Worm (Caenorhabditis elegans): Measurements from ENCODE around the gene F46F2.3.

DNA sequence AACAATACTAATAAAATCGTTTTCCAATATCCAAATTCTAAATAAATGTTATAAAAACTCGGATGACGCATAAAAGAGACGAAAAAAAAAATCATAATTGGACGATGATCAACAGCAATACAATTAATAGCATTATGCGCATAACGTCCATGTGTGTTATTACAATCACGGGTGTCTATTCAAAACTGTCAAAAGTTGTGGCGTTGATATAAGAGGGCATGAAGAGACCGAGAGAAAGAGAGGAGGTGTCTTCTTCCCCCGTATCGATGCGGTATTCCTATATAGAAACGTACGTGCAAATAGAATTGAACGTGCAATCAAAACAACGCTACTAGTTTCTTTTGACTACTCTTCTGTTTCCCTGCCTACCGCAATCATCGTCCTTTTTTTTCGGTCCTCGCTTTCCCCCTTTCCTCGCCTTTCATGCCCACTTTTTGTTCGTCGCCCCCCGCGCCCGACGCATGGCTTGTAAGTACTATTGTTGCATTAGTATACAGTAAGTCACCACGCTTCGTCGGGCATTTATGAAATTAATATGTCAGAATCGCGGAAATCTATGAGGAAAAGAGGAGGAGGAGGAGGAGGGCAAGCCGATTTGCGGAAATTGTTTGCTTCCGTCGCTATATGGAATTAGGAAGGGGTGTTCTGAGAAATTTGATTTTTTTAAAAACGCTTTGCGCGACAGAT is 38.1 kb downstream of the F46F2.3 start:
- no peak for TF ChIP-seq flt-1 (GFP tag; IDR thresholded peaks at IDR 0.05)
- TF ChIP-seq ztf-23 (GFP tag; IDR thresholded peaks at IDR 0.05), result no peak
- no peak for TF ChIP-seq klf-2 (GFP tag; conservative IDR thresholded peaks at IDR 0.05)
- TF ChIP-seq cog-1 (tag; optimal IDR thresholded peaks at IDR 0.05), result no peak
- no peak for TF ChIP-seq med-1 (GFP tag; optimal IDR thresholded peaks at IDR 0.05; ENCODE audit: insufficient read depth)
- TF ChIP-seq ztf-29 (GFP tag; IDR thresholded peaks at IDR 0.05), result no peak
- no peak for TF ChIP-seq T22C8.4 (GFP tag; IDR thresholded peaks at IDR 0.05)
- no peak for TF ChIP-seq tab-1 (GFP tag; IDR thresholded peaks at IDR 0.05)
